Worm (Caenorhabditis elegans) whole organism, L3 larva: ENCODE measurements around the gene T05C7.7.

Experiments used
- daf-12 ChIP-seq: fragments of 150-350 bp; optimal IDR thresholded peaks from 2 replicates; lab custom pipeline; 2014; ENCODE audit warnings: missing biosample characterization, missing genetic modification reagents, missing genetic modification characterization
- elt-2 ChIP-seq: sonication (generic microtip); optimal IDR thresholded peaks from 2 replicates; lab custom pipeline; 2016; ENCODE audit warnings: missing genetic modification reagents, mild to moderate bottlenecking, missing genetic modification characterization, missing compliant biosample characterization
- mdl-1 ChIP-seq: fragments of 150-350 bp; optimal IDR thresholded peaks from 2 replicates; lab custom pipeline; 2014; ENCODE audit warnings: missing biosample characterization, missing genetic modification characterization
- mml-1 ChIP-seq: fragments of 150-350 bp; sonication (generic microtip); optimal IDR thresholded peaks from 3 replicates; lab custom pipeline; 2014; ENCODE audit warnings: missing biosample characterization, missing genetic modification characterization
- nhr-23 ChIP-seq: fragments of 150-350 bp; optimal IDR thresholded peaks from 2 replicates; lab custom pipeline; 2014; ENCODE audit warnings: missing biosample characterization, missing genetic modification reagents, missing genetic modification characterization
- pha-4 ChIP-seq: fragments of 150-350 bp; optimal IDR thresholded peaks from 2 replicates; lab custom pipeline; 2014; ENCODE audit warnings: missing biosample characterization, missing genetic modification reagents, missing genetic modification characterization
- sea-2 ChIP-seq: fragments of 150-350 bp; sonication (generic microtip); optimal IDR thresholded peaks from 4 replicates; lab custom pipeline; 2014; ENCODE audit warnings: missing biosample characterization, missing genetic modification reagents, missing genetic modification characterization
- unc-39 ChIP-seq: sonication (generic microtip); optimal IDR thresholded peaks from 4 replicates; lab custom pipeline; 2017; ENCODE audit warnings: missing biosample characterization, missing genetic modification characterization
- ztf-11 ChIP-seq: fragments of 150-350 bp; optimal IDR thresholded peaks from 2 replicates; lab custom pipeline; 2014; ENCODE audit warnings: missing biosample characterization, missing genetic modification characterization

DNA sequence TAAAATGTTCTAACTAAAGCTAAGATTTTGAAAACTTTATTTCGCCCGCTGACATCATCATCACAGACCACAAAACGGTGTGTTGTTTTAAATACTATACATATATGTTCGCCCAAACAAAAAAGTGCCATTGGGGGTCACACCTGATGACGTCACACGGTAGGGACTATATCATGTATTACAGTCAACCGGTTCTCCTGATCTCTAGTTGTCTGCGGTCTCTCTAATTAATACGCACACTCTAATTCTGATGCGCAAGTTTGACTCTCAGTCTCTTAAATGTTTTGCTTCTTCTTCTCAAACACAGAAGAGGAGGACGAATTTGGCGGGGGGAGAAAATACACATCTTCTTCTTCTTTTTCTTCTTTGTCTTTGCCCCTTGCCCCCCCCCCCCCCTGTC lies 41.3 kb downstream of the T05C7.7 start:
- TF ChIP-seq elt-2, result no peak
- peak; percentile 62 for TF ChIP-seq nhr-23 (tag; lab: Kevin White, UChicago)
- TF ChIP-seq daf-12 (tag; lab: Kevin White, UChicago), result no peak
- TF ChIP-seq mdl-1 (tag; lab: Kevin White, UChicago), result no peak
- no peak for TF ChIP-seq unc-39 (tag; lab: Kevin White, UChicago)
- TF ChIP-seq ztf-11 (tag; lab: Kevin White, UChicago), result no peak
- no peak for TF ChIP-seq mml-1 (tag; lab: Kevin White, UChicago)
- no peak for TF ChIP-seq pha-4 (tag; lab: Kevin White, UChicago)
- TF ChIP-seq sea-2 (GFP tag; lab: Kevin White, UChicago), result no peak
